Worm (Caenorhabditis elegans) whole organism, late embryonic: ENCODE data around the gene F28H6.6.

Experiments used
- C08G9.2 ChIP-seq: sonication (generic microtip); optimal IDR thresholded peaks from 2 replicates; lab custom pipeline; 2016; ENCODE audit warnings: mild to moderate bottlenecking, missing genetic modification characterization, moderate library complexity, missing compliant biosample characterization
- F13H6.1 ChIP-seq: sonication (generic microtip); optimal IDR thresholded peaks from 2 replicates; lab custom pipeline; 2016; ENCODE audit warnings: missing genetic modification characterization, missing compliant biosample characterization
- K02D7.2 ChIP-seq: sonication (generic microtip); optimal IDR thresholded peaks from 2 replicates; lab custom pipeline; 2017; ENCODE audit warnings: mild to moderate bottlenecking, missing genetic modification characterization, missing compliant biosample characterization
- K09A11.1 ChIP-seq: sonication (generic microtip); optimal IDR thresholded peaks from 2 replicates; lab custom pipeline; 2017; ENCODE audit warnings: antibody characterized with exemption, mild to moderate bottlenecking, missing genetic modification characterization, missing compliant biosample characterization; ENCODE audit not compliant: insufficient read depth
- T23F11.4 ChIP-seq: fragments of 200-800 bp; sonication (Bioruptor generic); optimal IDR thresholded peaks from 2 replicates; lab custom pipeline; 2018; ENCODE audit warnings: mild to moderate bottlenecking, missing genetic modification characterization, missing compliant biosample characterization
- ahr-1 ChIP-seq: sonication (generic microtip); optimal IDR thresholded peaks from 2 replicates; lab custom pipeline; 2016; ENCODE audit warnings: missing genetic modification characterization, missing compliant biosample characterization
- ceh-14 ChIP-seq: sonication (generic microtip); optimal IDR thresholded peaks from 2 replicates; lab custom pipeline; 2016; ENCODE audit warnings: missing genotype, missing genetic modification characterization, missing compliant biosample characterization
- ceh-18 ChIP-seq: sonication (generic microtip); optimal IDR thresholded peaks from 2 replicates; lab custom pipeline; 2016; ENCODE audit warnings: missing genetic modification characterization, missing compliant biosample characterization
- ceh-19 ChIP-seq: fragments of 200-800 bp; sonication (Bioruptor generic); optimal IDR thresholded peaks from 2 replicates; lab custom pipeline; 2018; ENCODE audit warnings: mild to moderate bottlenecking, missing genetic modification characterization, missing compliant biosample characterization
- ceh-2 ChIP-seq: sonication (generic microtip); optimal IDR thresholded peaks from 2 replicates; lab custom pipeline; 2016; ENCODE audit warnings: missing genotype, missing genetic modification characterization, missing compliant biosample characterization
- ceh-22 ChIP-seq: sonication (generic microtip); optimal IDR thresholded peaks from 2 replicates; lab custom pipeline; 2017; ENCODE audit warnings: missing biosample characterization, missing genetic modification characterization
- ceh-24 ChIP-seq: sonication (generic microtip); optimal IDR thresholded peaks from 2 replicates; lab custom pipeline; 2016; ENCODE audit warnings: mild to moderate bottlenecking, missing genetic modification characterization, missing compliant biosample characterization
- ceh-31 ChIP-seq: sonication (generic microtip); optimal IDR thresholded peaks from 2 replicates; lab custom pipeline; 2016; ENCODE audit warnings: missing genetic modification characterization, missing compliant biosample characterization
- ceh-34 ChIP-seq: sonication (generic microtip); optimal IDR thresholded peaks from 2 replicates; lab custom pipeline; 2016; ENCODE audit warnings: mild to moderate bottlenecking, missing genetic modification characterization, missing compliant biosample characterization
- ceh-45 ChIP-seq: fragments of 200-800 bp; sonication (Bioruptor generic); IDR thresholded peaks from 2 replicates; pipeline ENCODE4 v1.3.6; 2022; ENCODE audit warnings: missing genetic modification reagents, missing genetic modification characterization, missing compliant biosample characterization
- ceh-9 ChIP-seq: sonication (generic microtip); optimal IDR thresholded peaks from 2 replicates; lab custom pipeline; 2016; ENCODE audit warnings: mild to moderate bottlenecking, missing genetic modification characterization, inconsistent platforms, missing compliant biosample characterization
- dmd-4 ChIP-seq: sonication (generic microtip); optimal IDR thresholded peaks from 2 replicates; lab custom pipeline; 2016; ENCODE audit warnings: borderline replicate concordance, missing genetic modification characterization, missing compliant biosample characterization
- dve-1 ChIP-seq: sonication (generic microtip); optimal IDR thresholded peaks from 2 replicates; lab custom pipeline; 2017; ENCODE audit warnings: antibody characterized with exemption, mild to moderate bottlenecking, missing genetic modification characterization, missing compliant biosample characterization
- fax-1 ChIP-seq: sonication (generic microtip); optimal IDR thresholded peaks from 2 replicates; lab custom pipeline; 2016; ENCODE audit warnings: missing genotype, missing genetic modification characterization, missing compliant biosample characterization
- gmeb-2 ChIP-seq: sonication (generic microtip); optimal IDR thresholded peaks from 2 replicates; lab custom pipeline; 2016; ENCODE audit warnings: missing genetic modification characterization, inconsistent platforms, missing compliant biosample characterization
- hlh-13 ChIP-seq: fragments of 200-800 bp; sonication (Bioruptor generic); optimal IDR thresholded peaks from 2 replicates; lab custom pipeline; 2018; ENCODE audit warnings: mild to moderate bottlenecking, missing genetic modification characterization, missing compliant biosample characterization
- hlh-30 ChIP-seq: sonication (generic microtip); optimal IDR thresholded peaks from 2 replicates; lab custom pipeline; 2017; ENCODE audit warnings: antibody characterized with exemption, missing genetic modification characterization, missing compliant biosample characterization; ENCODE audit not compliant: insufficient read depth
- hlh-6 ChIP-seq: sonication (generic microtip); optimal IDR thresholded peaks from 2 replicates; lab custom pipeline; 2016; ENCODE audit warnings: missing genotype, missing genetic modification characterization, missing compliant biosample characterization
- madf-2 ChIP-seq: sonication (generic microtip); optimal IDR thresholded peaks from 2 replicates; lab custom pipeline; 2017; ENCODE audit warnings: missing genetic modification characterization, missing compliant biosample characterization
- mec-3 ChIP-seq: sonication (generic microtip); optimal IDR thresholded peaks from 2 replicates; lab custom pipeline; 2016; ENCODE audit warnings: borderline replicate concordance, missing genetic modification characterization, missing compliant biosample characterization
- pag-3 ChIP-seq: sonication (generic microtip); optimal IDR thresholded peaks from 2 replicates; lab custom pipeline; 2016; ENCODE audit warnings: missing compliant biosample characterization, missing genetic modification characterization, borderline replicate concordance
- pat-9 ChIP-seq: fragments of 200-800 bp; sonication (Bioruptor generic); optimal IDR thresholded peaks from 2 replicates; lab custom pipeline; 2018; ENCODE audit warnings: mild to moderate bottlenecking, missing genetic modification characterization, moderate library complexity, missing compliant biosample characterization
- pax-1 ChIP-seq: fragments of 150-350 bp; optimal IDR thresholded peaks from 2 replicates; lab custom pipeline; 2014; ENCODE audit warnings: missing biosample characterization, missing genetic modification characterization
- pha-4 ChIP-seq: fragments of 150-350 bp; optimal IDR thresholded peaks from 2 replicates; lab custom pipeline; 2018; ENCODE audit warnings: missing biosample characterization, missing genetic modification reagents, missing genetic modification characterization
- pqm-1 ChIP-seq: sonication (generic microtip); optimal IDR thresholded peaks from 2 replicates; lab custom pipeline; 2016; ENCODE audit warnings: missing genetic modification characterization, missing compliant biosample characterization
- ref-2 ChIP-seq: sonication (generic microtip); optimal IDR thresholded peaks from 2 replicates; lab custom pipeline; 2016; ENCODE audit warnings: missing genetic modification characterization, missing compliant biosample characterization
- sdc-2 ChIP-seq: sonication (generic microtip); optimal IDR thresholded peaks from 2 replicates; lab custom pipeline; 2016; ENCODE audit warnings: missing genotype, missing genetic modification characterization, missing compliant biosample characterization
- sox-2 ChIP-seq: fragments of 200-800 bp; sonication (Bioruptor generic); IDR thresholded peaks from 2 replicates; pipeline ENCODE4 v1.3.6; 2022; ENCODE audit warnings: missing genetic modification reagents, missing genetic modification characterization, missing compliant biosample characterization
- tbx-2 ChIP-seq: sonication (generic microtip); optimal IDR thresholded peaks from 2 replicates; lab custom pipeline; 2016; ENCODE audit warnings: missing genetic modification characterization, missing compliant biosample characterization
- ttx-3 ChIP-seq: sonication (generic microtip); optimal IDR thresholded peaks from 2 replicates; lab custom pipeline; 2016; ENCODE audit warnings: missing genetic modification reagents, missing genetic modification characterization, missing compliant biosample characterization
- unc-42 ChIP-seq: sonication (generic microtip); optimal IDR thresholded peaks from 2 replicates; lab custom pipeline; 2016; ENCODE audit warnings: missing genotype, missing genetic modification characterization, missing compliant biosample characterization
- unc-55 ChIP-seq: sonication (generic microtip); optimal IDR thresholded peaks from 2 replicates; lab custom pipeline; 2017; ENCODE audit warnings: missing biosample characterization, missing genetic modification reagents, missing genetic modification characterization
- unc-86 ChIP-seq: sonication (generic microtip); optimal IDR thresholded peaks from 2 replicates; lab custom pipeline; 2016; ENCODE audit warnings: missing genetic modification characterization, missing compliant biosample characterization

Gene F28H6.6

DNA sequence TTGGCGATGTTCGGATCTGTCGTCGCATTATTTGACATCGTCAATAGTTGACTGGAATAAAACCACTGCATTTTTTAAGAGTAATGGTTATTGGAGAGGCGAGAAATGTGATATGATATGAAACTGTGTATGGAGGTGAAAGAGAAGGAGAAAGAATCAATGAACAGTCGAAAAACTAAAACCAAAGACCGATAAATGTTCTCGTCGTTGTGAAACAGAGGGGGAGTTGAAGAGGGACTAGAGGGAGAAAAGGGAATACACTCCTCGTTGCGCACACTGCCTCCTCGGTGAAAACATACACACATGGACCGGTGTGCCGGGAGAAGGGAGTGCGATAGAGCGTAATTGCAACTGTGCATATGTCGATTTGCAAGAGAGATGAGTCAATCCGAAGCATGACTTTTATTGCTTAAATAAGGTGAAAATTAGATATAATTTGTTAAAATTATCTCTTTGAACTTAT lies 43.9 kb upstream of the F28H6.6 start, which contains the start of gene sym-4 (continued):
- TF ChIP-seq tbx-2 (tag; lab: Kevin White, UChicago) (peak; percentile 71), unc-42 (tag; lab: Kevin White, UChicago) (peak; percentile 83), K09A11.1 (tag; lab: Kevin White, UChicago) (peak; percentile 53), ref-2 (peak; percentile 59), ttx-3 (tag; lab: Kevin White, UChicago) (no peak), sdc-2 (tag; lab: Kevin White, UChicago) (peak; percentile 79), ceh-31 (tag; lab: Kevin White, UChicago) (peak; percentile 77), ceh-24 (tag; lab: Kevin White, UChicago) (no peak), ceh-22 (tag; lab: Kevin White, UChicago) (no peak), pqm-1 (tag; lab: Kevin White, UChicago) (peak; percentile 38), hlh-30 (tag; lab: Kevin White, UChicago) (peak; percentile 75), pag-3 (tag; lab: Kevin White, UChicago) (no peak), gmeb-2 (tag; lab: Kevin White, UChicago) (no peak), dmd-4 (tag; lab: Kevin White, UChicago) (no peak), hlh-6 (tag; lab: Kevin White, UChicago) (no peak), ceh-14 (tag; lab: Kevin White, UChicago) (no peak), pha-4 (tag; lab: Kevin White, UChicago) (no peak), unc-55 (GFP tag; lab: Kevin White, UChicago) (peak; percentile 22), pat-9 (tag; lab: Kevin White, UChicago) (no peak), ceh-45 (GFP tag; lab: Robert Waterston, UW) (0 out of 2 replicates have a peak, but pooled peaks have one; percentile 50), ceh-18 (peak; percentile 87), ahr-1 (tag; lab: Kevin White, UChicago) (no peak), hlh-13 (GFP tag; lab: Kevin White, UChicago) (no peak), ceh-34 (tag; lab: Kevin White, UChicago) (peak; percentile 68), ceh-19 (no peak), C08G9.2 (tag; lab: Kevin White, UChicago) (peak; percentile 29), pax-1 (no peak), madf-2 (tag; lab: Kevin White, UChicago) (no peak), ceh-2 (tag; lab: Kevin White, UChicago) (no peak), unc-86 (tag; lab: Kevin White, UChicago) (no peak), dve-1 (peak; percentile 60)

ce11 chrX:14165156-14165555 lies 39.5 kb upstream of the F28H6.6 start:
- TF ChIP-seq hlh-13 (GFP tag; lab: Kevin White, UChicago) (no peak), sdc-2 (tag; lab: Kevin White, UChicago) (no peak), unc-42 (tag; lab: Kevin White, UChicago) (no peak), ceh-9 (tag; lab: Kevin White, UChicago) (no peak), ttx-3 (tag; lab: Kevin White, UChicago) (no peak), hlh-30 (tag; lab: Kevin White, UChicago) (no peak), mec-3 (tag; lab: Kevin White, UChicago) (no peak), sox-2 (GFP tag; lab: Robert Waterston, UW) (no peak), dve-1 (no peak), K02D7.2 (tag; lab: Kevin White, UChicago) (no peak), ceh-2 (tag; lab: Kevin White, UChicago) (no peak), C08G9.2 (tag; lab: Kevin White, UChicago) (no peak), F13H6.1 (tag; lab: Kevin White, UChicago) (no peak), T23F11.4 (GFP tag; lab: Kevin White, UChicago) (no peak), unc-55 (GFP tag; lab: Kevin White, UChicago) (no peak), pha-4 (tag; lab: Kevin White, UChicago) (no peak), dmd-4 (tag; lab: Kevin White, UChicago) (no peak), pag-3 (tag; lab: Kevin White, UChicago) (no peak), fax-1 (tag; lab: Kevin White, UChicago) (no peak), hlh-6 (tag; lab: Kevin White, UChicago) (no peak)
